Fruit fly (Drosophila melanogaster) whole organism, wandering third instar larva: ENCODE measurements around the gene Spn28Db.

Experiments
- HLH106 ChIP-seq: fragments of 200-800 bp; optimal IDR thresholded peaks from 3 replicates; lab custom pipeline; 2019; ENCODE audit warnings: missing biosample characterization, mild to moderate bottlenecking, missing genetic modification characterization, moderate library complexity
- Hr83 ChIP-seq: fragments of 200-300 bp; sonication (Bioruptor generic); optimal IDR thresholded peaks from 2 replicates; lab custom pipeline; 2016; ENCODE audit warnings: missing biosample characterization, mild to moderate bottlenecking, missing genetic modification characterization, moderate library complexity; ENCODE audit not compliant: poor library complexity, severe bottlenecking
- br ChIP-seq: fragments of 200-800 bp; sonication (Bioruptor generic); optimal IDR thresholded peaks from 2 replicates; lab custom pipeline; 2016; ENCODE audit warnings: missing biosample characterization, missing genetic modification characterization

dm6 chr2L:7871332-7871731, 19.2 kb downstream of the Spn28Db start, which contains the start of gene Proc:
- TF ChIP-seq br (GFP tag; lab: Kevin White, UChicago) (no peak), HLH106 (tag; lab: Kevin White, UChicago) (no peak), Hr83 (GFP tag; lab: Kevin White, UChicago) (no peak)
